Worm (Caenorhabditis elegans): ENCODE measurements around the gene snx-1.

snx-1 gene

DNA sequence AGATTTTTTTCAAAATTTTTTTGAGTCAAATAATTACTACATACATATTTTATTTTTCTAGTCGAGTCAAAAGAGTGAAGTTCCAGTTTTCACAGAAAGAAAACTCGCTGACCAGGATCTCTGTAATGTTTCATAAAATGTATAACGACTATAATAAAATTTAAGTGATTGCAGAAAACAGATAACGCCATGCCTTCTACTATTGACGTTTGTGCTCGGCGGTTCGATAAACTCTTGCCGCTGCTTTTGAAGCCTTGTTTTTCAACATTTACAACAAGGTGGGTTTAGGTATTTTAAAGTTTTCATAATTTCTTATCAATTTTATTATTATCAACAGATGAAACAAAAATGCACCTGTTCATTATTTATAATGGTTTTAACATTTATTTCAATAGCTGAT is 3.4 kb upstream of the snx-1 start, which contains the start of gene lmp-2:
lmp-2 (plus strand) TSS at position 190 of the 400 bp plus-strand sequence.
- TF ChIP-seq unc-62 (GFP tag; optimal IDR thresholded peaks at IDR 0.05), result no peak
- no peak for TF ChIP-seq mep-1 (tag; optimal IDR thresholded peaks at IDR 0.05)
- no peak for TF ChIP-seq nhr-28 (tag; optimal IDR thresholded peaks at IDR 0.05)
- no peak for TF ChIP-seq nhr-237 (tag; optimal IDR thresholded peaks at IDR 0.05)
- TF ChIP-seq elt-3 (tag; optimal IDR thresholded peaks at IDR 0.05), result no peak
- TF ChIP-seq hlh-1 (tag; optimal IDR thresholded peaks at IDR 0.05), result no peak
- no peak for TF ChIP-seq lin-13 (tag; optimal IDR thresholded peaks at IDR 0.05)
- TF ChIP-seq elt-1 (tag; optimal IDR thresholded peaks at IDR 0.05; ENCODE audit: borderline replicate concordance, insufficient read depth), result no peak
- TF ChIP-seq unc-39 (tag; optimal IDR thresholded peaks at IDR 0.05), result no peak

DNA sequence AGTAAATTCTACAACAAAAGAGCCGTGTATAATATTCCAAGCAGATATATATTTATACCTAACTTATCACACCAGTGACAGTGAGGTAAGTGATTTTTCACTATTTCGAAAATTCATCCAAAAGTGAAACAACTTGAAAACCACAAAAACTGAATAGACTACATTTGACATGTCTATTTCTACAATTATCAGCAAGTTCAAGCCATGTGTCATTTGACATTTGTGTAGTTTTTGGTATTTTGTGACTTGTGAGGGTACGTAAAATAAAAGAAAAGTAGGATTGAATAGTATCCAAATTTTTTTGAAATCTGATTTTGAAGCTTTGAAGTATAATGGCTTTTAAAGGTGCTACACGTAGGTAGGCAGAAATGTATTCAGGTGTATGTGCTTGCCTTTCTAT is 2.6 kb upstream of the snx-1 start:
- no peak for TF ChIP-seq blmp-1 (tag; optimal IDR thresholded peaks at IDR 0.05)
- no peak for TF ChIP-seq drap-1 (GFP tag; optimal IDR thresholded peaks at IDR 0.05)
- TF ChIP-seq ces-1 (GFP tag; optimal IDR thresholded peaks at IDR 0.05), result no peak
- no peak for TF ChIP-seq snpc-4 (tag; optimal IDR thresholded peaks at IDR 0.05)
- no peak for TF ChIP-seq nhr-76 (tag; optimal IDR thresholded peaks at IDR 0.05)
- TF ChIP-seq ham-2 (GFP tag; optimal IDR thresholded peaks at IDR 0.05), result no peak
- no peak for TF ChIP-seq nhr-12 (tag; optimal IDR thresholded peaks at IDR 0.05)

DNA sequence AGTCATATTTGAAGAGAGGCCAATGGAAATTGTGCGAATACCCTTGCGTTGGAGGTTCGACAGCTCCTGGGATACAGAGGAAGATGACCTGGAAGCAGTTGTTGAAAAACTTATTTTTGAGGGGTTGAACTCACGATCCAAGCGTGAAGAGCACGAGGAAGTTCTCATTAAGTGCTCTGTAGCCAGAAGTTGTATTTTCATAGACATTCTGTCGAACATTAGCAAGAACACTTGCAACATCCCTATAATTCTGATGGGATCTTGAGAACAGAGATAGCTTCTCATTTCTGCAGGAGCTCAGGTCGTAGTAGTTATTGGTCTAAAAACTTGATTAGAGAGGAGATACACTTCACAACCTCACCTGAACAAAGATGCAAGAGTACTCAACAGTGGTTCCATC is 12.8 kb downstream of the snx-1 start:
- TF ChIP-seq lin-32 (GFP tag; optimal IDR thresholded peaks at IDR 0.05), result no peak
- no peak for TF ChIP-seq lsy-2 (tag; optimal IDR thresholded peaks at IDR 0.05)
- no peak for TF ChIP-seq nhr-12 (tag; optimal IDR thresholded peaks at IDR 0.05)
- TF ChIP-seq nhr-76 (tag; optimal IDR thresholded peaks at IDR 0.05), result no peak
- no peak for TF ChIP-seq ham-2 (GFP tag; optimal IDR thresholded peaks at IDR 0.05)

DNA sequence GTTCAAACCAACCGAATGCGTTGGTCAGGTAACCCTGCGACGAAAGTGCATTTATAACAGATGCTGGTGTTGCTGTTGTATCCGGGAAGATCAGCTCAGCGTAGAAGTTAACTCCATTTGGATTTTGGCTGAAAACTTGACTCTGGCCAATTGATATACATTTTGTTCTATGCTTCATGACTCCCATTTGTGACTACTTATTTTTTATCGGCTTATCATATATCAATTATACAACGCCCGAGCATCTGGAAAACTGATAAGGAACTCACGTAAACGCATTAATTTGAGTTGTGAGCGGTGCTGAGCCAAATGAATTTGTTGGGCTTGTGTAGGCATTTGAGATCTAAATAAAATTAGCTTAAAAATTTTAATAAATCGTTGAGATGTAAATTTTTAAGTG is 18.6 kb downstream of the snx-1 start:
- TF ChIP-seq unc-39 (tag; optimal IDR thresholded peaks at IDR 0.05) (no peak), mab-5 (tag; optimal IDR thresholded peaks at IDR 0.05) (no peak), ham-2 (GFP tag; optimal IDR thresholded peaks at IDR 0.05) (no peak), sptf-1 (tag; optimal IDR thresholded peaks at IDR 0.05) (no peak), tbx-8 (GFP tag; optimal IDR thresholded peaks at IDR 0.05) (no peak), elt-1 (tag; optimal IDR thresholded peaks at IDR 0.05; ENCODE audit: borderline replicate concordance, insufficient read depth) (no peak), ztf-11 (tag; optimal IDR thresholded peaks at IDR 0.05) (no peak), zip-8 (tag; optimal IDR thresholded peaks at IDR 0.05) (no peak), nhr-12 (tag; optimal IDR thresholded peaks at IDR 0.05) (no peak), M03D4.4 (tag; optimal IDR thresholded peaks at IDR 0.05) (no peak)

DNA sequence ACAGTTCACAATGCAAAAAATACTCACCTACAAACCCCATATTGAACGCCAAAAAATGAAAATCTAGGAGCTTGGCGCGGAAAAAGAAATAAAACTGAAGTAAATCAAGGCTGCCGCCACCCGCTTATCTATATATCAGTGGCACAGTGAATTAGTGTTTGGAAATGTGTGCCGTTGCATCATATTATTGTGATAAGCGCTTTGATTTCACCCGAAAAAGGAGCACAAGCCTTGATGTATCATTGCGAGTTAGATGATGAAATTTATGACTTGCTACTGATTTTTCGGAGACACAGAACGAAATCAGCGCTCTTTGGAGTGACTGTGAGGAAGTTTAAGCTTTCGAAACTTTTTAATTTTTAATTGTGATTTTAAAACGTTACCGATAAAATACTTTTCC is 19.7 kb downstream of the snx-1 start, which contains the start of the genes R193.2 and R193.6:
R193.2 (minus strand) TSS at position 148 of the 400 bp plus-strand sequence.
R193.6 (plus strand) TSS at position 350 of the 400 bp plus-strand sequence.
- TF ChIP-seq cnd-1 (tag; optimal IDR thresholded peaks at IDR 0.05), result no peak
- no peak for TF ChIP-seq nhr-2 (tag; optimal IDR thresholded peaks at IDR 0.05)
- TF ChIP-seq blmp-1 (tag; optimal IDR thresholded peaks at IDR 0.05), result no peak
- TF ChIP-seq ham-2 (GFP tag; optimal IDR thresholded peaks at IDR 0.05), result no peak
- TF ChIP-seq pha-4 (tag; optimal IDR thresholded peaks at IDR 0.05), result no peak
- TF ChIP-seq nhr-12 (tag; optimal IDR thresholded peaks at IDR 0.05), result no peak
- TF ChIP-seq lin-13 (tag; optimal IDR thresholded peaks at IDR 0.05), result no peak
- TF ChIP-seq nhr-76 (tag; optimal IDR thresholded peaks at IDR 0.05), result no peak
- TF ChIP-seq sptf-1 (tag; optimal IDR thresholded peaks at IDR 0.05), result no peak
- no peak for TF ChIP-seq tbx-8 (GFP tag; optimal IDR thresholded peaks at IDR 0.05)
- no peak for TF ChIP-seq nhr-237 (tag; optimal IDR thresholded peaks at IDR 0.05)

DNA sequence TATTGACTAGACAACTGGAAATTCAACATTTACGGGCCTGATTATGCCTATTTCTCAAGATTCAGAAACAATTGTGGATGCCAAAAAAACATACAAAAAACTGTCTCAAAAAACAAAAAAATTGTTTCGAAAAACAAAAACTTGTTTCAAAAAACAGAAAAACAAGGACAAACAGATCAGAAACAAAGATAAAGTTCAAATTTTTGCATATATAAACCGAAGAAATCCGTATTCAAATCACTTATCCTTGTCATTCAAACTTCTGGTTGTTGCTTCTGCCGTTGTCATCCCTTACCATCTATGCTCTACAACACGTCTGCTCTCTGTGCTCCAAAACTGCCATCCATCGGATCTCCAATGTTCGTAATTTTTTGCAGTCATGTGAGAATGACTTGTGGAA is 25.9 kb downstream of the snx-1 start, which contains the start of gene R193.1:
R193.1 (plus strand) TSS at position 301 of the 400 bp plus-strand sequence.
- TF ChIP-seq unc-62 (GFP tag; optimal IDR thresholded peaks at IDR 0.05), result no peak
- TF ChIP-seq lin-32 (GFP tag; optimal IDR thresholded peaks at IDR 0.05), result no peak
- TF ChIP-seq nhr-237 (tag; optimal IDR thresholded peaks at IDR 0.05), result no peak
- no peak for TF ChIP-seq unc-120 (tag; optimal IDR thresholded peaks at IDR 0.05; ENCODE audit: poor library complexity, severe bottlenecking)
- no peak for TF ChIP-seq bed-3 (GFP tag; optimal IDR thresholded peaks at IDR 0.05)
- TF ChIP-seq tbx-8 (GFP tag; optimal IDR thresholded peaks at IDR 0.05), result no peak
- TF ChIP-seq flh-1 (GFP tag; optimal IDR thresholded peaks at IDR 0.05), result no peak
- TF ChIP-seq sptf-1 (tag; optimal IDR thresholded peaks at IDR 0.05), result no peak
- TF ChIP-seq nhr-28 (tag; optimal IDR thresholded peaks at IDR 0.05), result no peak
- no peak for TF ChIP-seq ztf-11 (tag; optimal IDR thresholded peaks at IDR 0.05)
- no peak for TF ChIP-seq hlh-1 (tag; optimal IDR thresholded peaks at IDR 0.05)
- TF ChIP-seq ceh-39 (tag; optimal IDR thresholded peaks at IDR 0.05), result no peak
- TF ChIP-seq nhr-2 (tag; optimal IDR thresholded peaks at IDR 0.05), result no peak
- no peak for TF ChIP-seq drap-1 (GFP tag; optimal IDR thresholded peaks at IDR 0.05)
- no peak for TF ChIP-seq ces-1 (GFP tag; optimal IDR thresholded peaks at IDR 0.05)
- no peak for TF ChIP-seq nhr-76 (tag; optimal IDR thresholded peaks at IDR 0.05)
- no peak for TF ChIP-seq cnd-1 (tag; optimal IDR thresholded peaks at IDR 0.05)

Measured in whole organism, mixed stage, embryonic.